Worm (Caenorhabditis elegans) whole organism, L1 larva: ENCODE results near the gene sftb-2.

ENCODE experiments used
- C16A3.4 ChIP-seq: fragments of 150-350 bp; optimal IDR thresholded peaks from 2 replicates; lab custom pipeline; 2014; ENCODE audit warnings: missing biosample characterization, missing genetic modification characterization
- F16B12.6 ChIP-seq: fragments of 150-350 bp; optimal IDR thresholded peaks from 2 replicates; lab custom pipeline; 2014; ENCODE audit warnings: missing biosample characterization, missing genetic modification characterization
- Y116A8C.19 ChIP-seq: sonication (generic microtip); optimal IDR thresholded peaks from 2 replicates; lab custom pipeline; 2016; ENCODE audit warnings: missing compliant biosample characterization, missing genetic modification characterization, borderline replicate concordance
- alr-1 ChIP-seq: fragments of 200-800 bp; sonication (Bioruptor generic); optimal IDR thresholded peaks from 2 replicates; lab custom pipeline; 2018; ENCODE audit warnings: borderline replicate concordance, mild to moderate bottlenecking, missing genetic modification characterization, missing compliant biosample characterization
- ama-1 ChIP-seq: fragments of 150-350 bp; optimal IDR thresholded peaks from 2 replicates; lab custom pipeline; 2014
- blmp-1 ChIP-seq: fragments of 150-350 bp; optimal IDR thresholded peaks from 2 replicates; lab custom pipeline; 2014; ENCODE audit warnings: missing biosample characterization, missing genetic modification characterization
- ceh-82 ChIP-seq, 3 experiments: fragments of 150-350 bp in 1 of 3; sonication (generic microtip) in 2 of 3; optimal IDR thresholded peaks; 2 replicates each; lab custom pipeline; 2014 to 2017; ENCODE audit warnings: missing biosample characterization in 3 of 3, missing genetic modification characterization in 3 of 3
- ceh-88 ChIP-seq: fragments of 200-800 bp; sonication (Bioruptor generic); IDR thresholded peaks from 2 replicates; pipeline ENCODE4 v1.3.6; 2022; ENCODE audit warnings: missing genetic modification characterization, missing compliant biosample characterization
- ceh-90 ChIP-seq: sonication (generic microtip); optimal IDR thresholded peaks from 2 replicates; lab custom pipeline; 2016; ENCODE audit warnings: missing genetic modification characterization, missing compliant biosample characterization
- dpl-1 ChIP-seq, 3 experiments: fragments of 150-350 bp in 2 of 3; sonication (generic microtip) in 1 of 3; optimal IDR thresholded peaks; 2 replicates each; lab custom pipeline; 2014 to 2017; ENCODE audit warnings: missing biosample characterization in 3 of 3, missing genetic modification characterization in 3 of 3, missing genetic modification reagents in 3 of 3
- dsc-1 ChIP-seq: sonication (generic microtip); optimal IDR thresholded peaks from 2 replicates; lab custom pipeline; 2016; ENCODE audit warnings: mild to moderate bottlenecking, missing genetic modification characterization, missing compliant biosample characterization
- efl-1 ChIP-seq, 4 experiments: fragments of 150-350 bp; optimal IDR thresholded peaks in 3 of 4; peaks in 1 of 4; 1 replicate in 1 of 4; 2 replicates in 3 of 4; lab custom pipeline; 2014; ENCODE audit warnings: missing biosample characterization in 2 of 4, missing genetic modification characterization in 2 of 4, missing genetic modification reagents in 2 of 4
- efl-3 ChIP-seq: fragments of 200-800 bp; sonication (Bioruptor generic); optimal IDR thresholded peaks from 2 replicates; lab custom pipeline; 2018; ENCODE audit warnings: mild to moderate bottlenecking, missing genetic modification characterization, missing compliant biosample characterization
- egl-13 ChIP-seq: sonication (generic microtip); optimal IDR thresholded peaks from 2 replicates; lab custom pipeline; 2016; ENCODE audit warnings: missing genotype, missing genetic modification reagents, missing genetic modification characterization, missing compliant biosample characterization
- egl-27 ChIP-seq, 2 experiments: fragments of 150-350 bp in 1 of 2; sonication (generic microtip); optimal IDR thresholded peaks; 3 replicates each; lab custom pipeline; 2017 to 2018; ENCODE audit warnings: missing biosample characterization in 2 of 2, missing genetic modification characterization in 2 of 2, missing genetic modification reagents in 2 of 2
- elt-2 ChIP-seq: sonication (generic microtip); optimal IDR thresholded peaks from 2 replicates; lab custom pipeline; 2016; ENCODE audit warnings: missing genetic modification characterization, mild to moderate bottlenecking, inconsistent platforms, missing compliant biosample characterization, missing genetic modification reagents
- ets-5 ChIP-seq: fragments of 200-800 bp; sonication (Bioruptor generic); IDR thresholded peaks from 2 replicates; pipeline ENCODE4 v1.3.6; 2022; ENCODE audit warnings: missing genetic modification characterization, missing compliant biosample characterization
- fkh-10 ChIP-seq: sonication (generic microtip); optimal IDR thresholded peaks from 2 replicates; lab custom pipeline; 2017; ENCODE audit warnings: missing biosample characterization, missing genetic modification reagents, missing genetic modification characterization
- fkh-8 ChIP-seq: sonication (generic microtip); optimal IDR thresholded peaks from 2 replicates; lab custom pipeline; 2016; ENCODE audit warnings: mild to moderate bottlenecking, missing genetic modification characterization, missing compliant biosample characterization
- fos-1 ChIP-seq: fragments of 150-350 bp; optimal IDR thresholded peaks from 2 replicates; lab custom pipeline; 2014; ENCODE audit warnings: missing biosample characterization, missing genetic modification characterization
- hlh-17 ChIP-seq: fragments of 200-800 bp; sonication (Bioruptor generic); optimal IDR thresholded peaks from 2 replicates; lab custom pipeline; 2018; ENCODE audit warnings: missing genetic modification characterization, mild to moderate bottlenecking, missing compliant biosample characterization, moderate library complexity, borderline replicate concordance
- hpl-2 ChIP-seq: fragments of 150-350 bp; optimal IDR thresholded peaks from 2 replicates; lab custom pipeline; 2014; ENCODE audit warnings: missing biosample characterization, missing genetic modification reagents, missing genetic modification characterization
- jun-1 ChIP-seq: fragments of 150-350 bp; optimal IDR thresholded peaks from 2 replicates; lab custom pipeline; 2014; ENCODE audit warnings: missing biosample characterization, missing genetic modification reagents, missing genetic modification characterization
- lin-14 ChIP-seq: fragments of 200-800 bp; sonication (Bioruptor generic); optimal IDR thresholded peaks from 2 replicates; lab custom pipeline; 2018; ENCODE audit warnings: mild to moderate bottlenecking, missing genetic modification characterization, moderate library complexity, missing compliant biosample characterization
- lin-15B ChIP-seq: fragments of 150-350 bp; sonication (generic microtip); optimal IDR thresholded peaks from 3 replicates; lab custom pipeline; 2014; ENCODE audit warnings: missing biosample characterization, missing genetic modification characterization
- lin-35 ChIP-seq, 2 experiments: fragments of 150-350 bp; optimal IDR thresholded peaks; 2 replicates each; lab custom pipeline; 2014; ENCODE audit warnings: missing biosample characterization in 2 of 2, missing genetic modification characterization in 2 of 2, missing genetic modification reagents in 2 of 2
- lin-39 ChIP-seq: fragments of 150-350 bp; optimal IDR thresholded peaks from 2 replicates; lab custom pipeline; 2014; ENCODE audit warnings: missing biosample characterization, missing genetic modification reagents, missing genetic modification characterization
- lir-3 ChIP-seq: sonication (generic microtip); optimal IDR thresholded peaks from 2 replicates; lab custom pipeline; 2016; ENCODE audit warnings: mild to moderate bottlenecking, missing genetic modification characterization, moderate library complexity, missing compliant biosample characterization; ENCODE audit not compliant: poor library complexity
- lsy-2 ChIP-seq, 2 experiments: fragments of 150-350 bp; optimal IDR thresholded peaks; 2 replicates each; lab custom pipeline; 2014; ENCODE audit warnings: missing biosample characterization in 2 of 2, missing genetic modification characterization in 2 of 2
- mab-9 ChIP-seq: fragments of 200-800 bp; sonication (Bioruptor generic); IDR thresholded peaks from 2 replicates; pipeline ENCODE4 v1.3.6; 2022; ENCODE audit warnings: missing genetic modification reagents, missing genetic modification characterization, missing compliant biosample characterization
- mef-2 ChIP-seq: fragments of 150-350 bp; optimal IDR thresholded peaks from 2 replicates; lab custom pipeline; 2014; ENCODE audit warnings: missing biosample characterization, missing genetic modification characterization
- nhr-11 ChIP-seq: fragments of 150-350 bp; optimal IDR thresholded peaks from 2 replicates; lab custom pipeline; 2014; ENCODE audit warnings: missing biosample characterization, missing genetic modification characterization
- nhr-12 ChIP-seq: sonication (generic microtip); optimal IDR thresholded peaks from 2 replicates; lab custom pipeline; 2017; ENCODE audit warnings: missing biosample characterization, missing genetic modification characterization
- nhr-20 ChIP-seq: sonication (generic microtip); optimal IDR thresholded peaks from 2 replicates; lab custom pipeline; 2016; ENCODE audit warnings: mild to moderate bottlenecking, missing genetic modification characterization, missing compliant biosample characterization
- nhr-47 ChIP-seq: sonication (generic microtip); optimal IDR thresholded peaks from 2 replicates; lab custom pipeline; 2016; ENCODE audit warnings: mild to moderate bottlenecking, missing genetic modification characterization, moderate library complexity, missing compliant biosample characterization
- nhr-71 ChIP-seq: sonication (generic microtip); optimal IDR thresholded peaks from 2 replicates; lab custom pipeline; 2016; ENCODE audit warnings: mild to moderate bottlenecking, missing genetic modification characterization, moderate library complexity, missing compliant biosample characterization
- nhr-84 ChIP-seq: sonication (generic microtip); optimal IDR thresholded peaks from 2 replicates; lab custom pipeline; 2017; ENCODE audit warnings: missing biosample characterization, missing genetic modification characterization
- pag-3 ChIP-seq: sonication (generic microtip); optimal IDR thresholded peaks from 2 replicates; lab custom pipeline; 2017; ENCODE audit warnings: missing genetic modification characterization, mild to moderate bottlenecking, missing compliant biosample characterization, antibody characterized with exemption, borderline replicate concordance; ENCODE audit not compliant: insufficient read depth
- rnt-1 ChIP-seq: sonication (generic microtip); optimal IDR thresholded peaks from 2 replicates; lab custom pipeline; 2016; ENCODE audit warnings: mild to moderate bottlenecking, missing genetic modification characterization, moderate library complexity, missing compliant biosample characterization
- skn-1 ChIP-seq: fragments of 150-350 bp; optimal IDR thresholded peaks from 2 replicates; lab custom pipeline; 2014; ENCODE audit warnings: missing biosample characterization, missing genetic modification characterization
- snpc-4 ChIP-seq: fragments of 150-350 bp; optimal IDR thresholded peaks from 2 replicates; lab custom pipeline; 2014; ENCODE audit warnings: missing biosample characterization, missing genetic modification characterization
- snu-23 ChIP-seq: sonication (generic microtip); optimal IDR thresholded peaks from 2 replicates; lab custom pipeline; 2016; ENCODE audit warnings: missing genetic modification characterization, missing compliant biosample characterization
- sptf-1 ChIP-seq: fragments of 150-350 bp; optimal IDR thresholded peaks from 2 replicates; lab custom pipeline; 2014; ENCODE audit warnings: missing biosample characterization, missing genetic modification characterization
- sup-37 ChIP-seq: fragments of 200-800 bp; sonication (Bioruptor generic); optimal IDR thresholded peaks from 2 replicates; lab custom pipeline; 2018; ENCODE audit warnings: mild to moderate bottlenecking, missing genetic modification characterization, missing compliant biosample characterization
- swsn-7 ChIP-seq: sonication (generic microtip); optimal IDR thresholded peaks from 2 replicates; lab custom pipeline; 2016; ENCODE audit warnings: missing genetic modification characterization, missing compliant biosample characterization
- tbx-2 ChIP-seq: sonication (generic microtip); optimal IDR thresholded peaks from 2 replicates; lab custom pipeline; 2016; ENCODE audit warnings: missing genetic modification characterization, missing compliant biosample characterization
- unc-130 ChIP-seq: fragments of 150-350 bp; optimal IDR thresholded peaks from 2 replicates; lab custom pipeline; 2017; ENCODE audit warnings: missing biosample characterization, missing genetic modification characterization, inconsistent platforms
- unc-30 ChIP-seq: sonication (generic microtip); optimal IDR thresholded peaks from 2 replicates; lab custom pipeline; 2017; ENCODE audit warnings: missing biosample characterization, missing genetic modification characterization
- unc-62 ChIP-seq: fragments of 150-350 bp; optimal IDR thresholded peaks from 2 replicates; lab custom pipeline; 2014; ENCODE audit warnings: missing biosample characterization, missing genetic modification reagents, missing genetic modification characterization
- vab-15 ChIP-seq: sonication (generic microtip); optimal IDR thresholded peaks from 2 replicates; lab custom pipeline; 2017; ENCODE audit warnings: missing genotype, mild to moderate bottlenecking, missing genetic modification characterization, missing compliant biosample characterization
- xbp-1 ChIP-seq: sonication (generic microtip); optimal IDR thresholded peaks from 2 replicates; lab custom pipeline; 2016; ENCODE audit warnings: missing genetic modification characterization, missing compliant biosample characterization
- ztf-11 ChIP-seq, 2 experiments: sonication (generic microtip); optimal IDR thresholded peaks; 2 replicates each; lab custom pipeline; 2016 to 2017; ENCODE audit warnings: missing genetic modification characterization in 2 of 2, missing biosample characterization in 1 of 2, missing compliant biosample characterization in 1 of 2

sftb-2 gene

ce11 chrV:127882-128281 is at the start of gene sftb-2, which contains the start of gene W03F9.2:
sftb-2 (plus strand) TSS chrV:128237.
W03F9.2 (minus strand) TSS chrV:128034.
- TF ChIP-seq ets-5 (GFP tag; lab: Robert Waterston, UW) (no peak), vab-15 (tag; lab: Kevin White, UChicago) (no peak), egl-27 (tag; optimal IDR thresholded peaks at IDR 0.05; lab: Kevin White, UChicago) (no peak), dsc-1 (tag; lab: Kevin White, UChicago) (peak; percentile 1), nhr-11 (tag; lab: Kevin White, UChicago) (no peak), nhr-71 (peak; percentile 56), dpl-1 (GFP tag; optimal IDR thresholded peaks at IDR 0.05; lab: Kevin White, UChicago) (peak; percentile 54 to 62 (median 56)), fkh-10 (GFP tag; lab: Kevin White, UChicago) (no peak), swsn-7 (tag; lab: Kevin White, UChicago) (peak; percentile 51), lin-35 (GFP tag; optimal IDR thresholded peaks at IDR 0.05; lab: Kevin White, UChicago) (peak; percentile 59 to 63), nhr-47 (peak; percentile 59), mab-9 (no peak), rnt-1 (tag; lab: Kevin White, UChicago) (peak; percentile 36), ceh-88 (GFP tag; lab: Robert Waterston, UW) (no peak), hpl-2 (GFP tag; lab: Kevin White, UChicago) (no peak), unc-130 (tag; lab: Kevin White, UChicago) (no peak), skn-1 (peak; percentile 43), lin-39 (tag; lab: Kevin White, UChicago) (peak; percentile 30), ceh-82 (tag; optimal IDR thresholded peaks at IDR 0.05; lab: Kevin White, UChicago) (peak in 2 of 3 experiments; percentile 9 to 34), pag-3 (no peak), efl-3 (GFP tag; lab: Kevin White, UChicago) (no peak), nhr-84 (tag; lab: Kevin White, UChicago) (no peak), lin-15B (tag; lab: Kevin White, UChicago) (peak; percentile 14), snu-23 (GFP tag; lab: Kevin White, UChicago) (peak; percentile 54), ztf-11 (tag; optimal IDR thresholded peaks at IDR 0.05; lab: Kevin White, UChicago) (peak in 1 of 2 experiments; percentile 28), lsy-2 (tag; optimal IDR thresholded peaks at IDR 0.05; lab: Kevin White, UChicago) (peak; percentile 59 to 66), tbx-2 (peak; percentile 34), hlh-17 (GFP tag; lab: Kevin White, UChicago) (no peak), mef-2 (no peak), unc-62 (no peak), F16B12.6 (peak; percentile 91), alr-1 (tag; lab: Kevin White, UChicago) (no peak), efl-1 (optimal IDR thresholded peaks at IDR 0.05; lab: Kevin White, UChicago) (peak; percentile 40 to 61), efl-1 (GFP tag; optimal IDR thresholded peaks at IDR 0.05 in 1 of 2; lab: Kevin White, UChicago) (peak; percentile 71 to 94), snpc-4 (peak; percentile 7), egl-13 (tag; lab: Kevin White, UChicago) (no peak), xbp-1 (peak; percentile 36), sup-37 (GFP tag; lab: Kevin White, UChicago) (no peak), fos-1 (tag; lab: Kevin White, UChicago) (no peak), unc-30 (tag; lab: Kevin White, UChicago) (no peak), jun-1 (tag; lab: Kevin White, UChicago) (no peak), blmp-1 (tag; lab: Kevin White, UChicago) (no peak), lin-14 (GFP tag; lab: Kevin White, UChicago) (no peak), Y116A8C.19 (no peak), fkh-8 (tag; lab: Kevin White, UChicago) (no peak), nhr-20 (tag; lab: Kevin White, UChicago) (peak; percentile 25), C16A3.4 (tag; lab: Kevin White, UChicago) (no peak), lir-3 (no peak), elt-2 (no peak), sptf-1 (tag; lab: Kevin White, UChicago) (no peak), nhr-12 (tag; lab: Kevin White, UChicago) (no peak), ama-1 (no peak), ceh-90 (no peak)
